Fruit fly (Drosophila melanogaster) whole organism, adult: ENCODE measurements around the gene Gr8a.

ENCODE experiments used
- CG11617 ChIP-seq: fragments of 200-800 bp; sonication (Bioruptor generic); optimal IDR thresholded peaks from 2 replicates; lab custom pipeline; 2017; ENCODE audit warnings: mild to moderate bottlenecking, missing biosample characterization, missing genetic modification reagents, missing genetic modification characterization
- CG1620 ChIP-seq: fragments of 200-800 bp; sonication (Bioruptor generic); optimal IDR thresholded peaks from 2 replicates; lab custom pipeline; 2016; ENCODE audit warnings: missing biosample characterization, missing genetic modification characterization
- CG5204 ChIP-seq: fragments of 200-800 bp; sonication (Bioruptor generic); optimal IDR thresholded peaks from 2 replicates; lab custom pipeline; 2016; ENCODE audit warnings: missing biosample characterization, missing genetic modification characterization
- CG7101 ChIP-seq: fragments of 200-800 bp; sonication (Bioruptor generic); optimal IDR thresholded peaks from 2 replicates; lab custom pipeline; 2018; ENCODE audit warnings: missing biosample characterization, mild to moderate bottlenecking, missing genetic modification characterization, moderate library complexity
- Clk ChIP-seq: fragments of 200-800 bp; sonication (Bioruptor generic); optimal IDR thresholded peaks from 2 replicates; lab custom pipeline; 2017; ENCODE audit warnings: missing biosample characterization, missing genetic modification characterization
- Crg-1 ChIP-seq: fragments of 200-800 bp; sonication (Bioruptor generic); optimal IDR thresholded peaks from 2 replicates; lab custom pipeline; 2016; ENCODE audit warnings: missing biosample characterization, missing genetic modification characterization
- Mnt ChIP-seq: fragments of 200-800 bp; sonication (Bioruptor generic); optimal IDR thresholded peaks from 2 replicates; lab custom pipeline; 2016; ENCODE audit warnings: missing biosample characterization, mild to moderate bottlenecking, missing genetic modification characterization
- bab1 ChIP-seq: fragments of 200-800 bp; sonication (Bioruptor generic); optimal IDR thresholded peaks from 3 replicates; lab custom pipeline; 2019; ENCODE audit warnings: missing biosample characterization, mild to moderate bottlenecking, missing genetic modification characterization, moderate library complexity
- cic ChIP-seq: fragments of 200-800 bp; sonication (Bioruptor generic); optimal IDR thresholded peaks from 2 replicates; lab custom pipeline; 2017; ENCODE audit warnings: missing biosample characterization, mild to moderate bottlenecking, missing genetic modification characterization, moderate library complexity
- kay ChIP-seq: fragments of 200-800 bp; sonication (Bioruptor generic); peaks from one replicate; lab custom pipeline; 2016; ENCODE audit warnings: missing biosample characterization, missing genetic modification characterization, borderline replicate concordance
- tj ChIP-seq: fragments of 200-800 bp; sonication (Bioruptor generic); optimal IDR thresholded peaks from 3 replicates; lab custom pipeline; 2017; ENCODE audit warnings: missing biosample characterization, mild to moderate bottlenecking, missing genetic modification characterization, moderate library complexity

DNA sequence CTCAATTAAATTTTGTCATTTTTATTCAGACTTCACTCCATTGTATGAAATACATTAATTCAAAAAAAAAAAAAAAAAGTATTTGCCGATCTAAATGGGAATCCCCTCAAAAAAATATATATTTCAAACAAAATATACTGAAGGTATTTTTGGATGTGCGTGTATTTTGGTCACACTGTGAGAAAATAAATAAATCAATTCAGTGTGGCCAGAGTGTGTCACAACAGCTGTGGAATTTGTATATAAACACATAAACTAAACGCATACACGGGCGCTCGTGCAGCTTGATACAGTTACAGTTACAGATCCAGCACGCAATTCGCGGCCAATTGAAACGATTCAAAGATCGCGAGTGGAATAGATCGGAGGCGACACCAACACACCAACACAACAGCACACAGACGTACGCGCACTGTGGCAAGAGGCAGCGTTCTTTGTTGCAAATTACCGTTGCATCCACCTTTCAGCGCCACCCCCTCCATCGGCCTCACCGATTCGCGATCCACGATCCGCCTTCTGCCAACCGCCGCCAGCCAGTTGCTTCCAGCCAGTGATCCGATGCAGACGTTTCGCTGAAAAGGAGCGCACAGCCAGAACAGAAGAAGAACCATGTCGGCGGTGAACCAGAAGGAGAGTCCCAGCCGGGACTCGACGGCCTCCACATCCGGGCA lies 23.4 kb downstream of the Gr8a start, which contains the start of gene CG17754:
- TF ChIP-seq CG11617 (GFP tag; lab: Kevin White, UChicago) (peak; percentile 2), Mnt (GFP tag; lab: Kevin White, UChicago) (peak; percentile 46), CG1620 (GFP tag; lab: Kevin White, UChicago) (peak; percentile 17), cic (no peak), Crg-1 (GFP tag; lab: Kevin White, UChicago) (no peak), kay (GFP tag; lab: Kevin White, UChicago) (no peak), CG7101 (peak; percentile 11), CG5204 (GFP tag; lab: Kevin White, UChicago) (no peak), tj (GFP tag; lab: Kevin White, UChicago) (peak; percentile 30), bab1 (GFP tag; lab: Kevin White, UChicago) (peak; percentile 65), Clk (GFP tag; lab: Kevin White, UChicago) (no peak)
